Fruit fly (Drosophila melanogaster) whole organism, pupa: ENCODE data around the gene CG8369.

Experiments
- CG10348 ChIP-seq: fragments of 200-800 bp; sonication (Bioruptor generic); IDR thresholded peaks from 2 replicates; pipeline ENCODE4 v1.3.6; 2022; ENCODE audit warnings: missing biosample characterization, missing genetic modification characterization
- CG12605 ChIP-seq: fragments of 200-800 bp; sonication (Bioruptor generic); IDR thresholded peaks from 2 replicates; pipeline ENCODE4 v1.3.6; 2022; ENCODE audit warnings: missing biosample characterization, missing genetic modification characterization
- CG13204 ChIP-seq: fragments of 200-800 bp; sonication (Bioruptor generic); optimal IDR thresholded peaks from 2 replicates; lab custom pipeline; 2018; ENCODE audit warnings: missing biosample characterization, mild to moderate bottlenecking, missing genetic modification characterization, moderate library complexity
- CG14655 ChIP-seq: fragments of 200-800 bp; sonication (Bioruptor generic); optimal IDR thresholded peaks from 3 replicates; lab custom pipeline; 2017; ENCODE audit warnings: mild to moderate bottlenecking, missing biosample characterization, missing genetic modification reagents, missing genetic modification characterization
- CG15710 ChIP-seq: fragments of 200-800 bp; sonication (Bioruptor generic); optimal IDR thresholded peaks from 2 replicates; lab custom pipeline; 2018; ENCODE audit warnings: missing biosample characterization, mild to moderate bottlenecking, missing genetic modification characterization, moderate library complexity
- CG17806 ChIP-seq: fragments of 200-800 bp; sonication (Bioruptor generic); optimal IDR thresholded peaks from 2 replicates; lab custom pipeline; 2018; ENCODE audit warnings: missing biosample characterization, mild to moderate bottlenecking, missing genetic modification characterization, moderate library complexity
- CG32121 ChIP-seq: fragments of 200-800 bp; sonication (Bioruptor generic); IDR thresholded peaks from 2 replicates; pipeline ENCODE4 v1.3.6; 2022; ENCODE audit warnings: missing biosample characterization, missing genetic modification characterization
- CG34367 ChIP-seq: fragments of 200-800 bp; sonication (Bioruptor generic); optimal IDR thresholded peaks from 2 replicates; lab custom pipeline; 2018; ENCODE audit warnings: missing biosample characterization, mild to moderate bottlenecking, missing genetic modification characterization
- CG4496 ChIP-seq: fragments of 200-800 bp; sonication (Bioruptor generic); IDR thresholded peaks from 3 replicates; pipeline ENCODE4 v1.3.6; 2022; ENCODE audit warnings: missing biosample characterization, missing genetic modification characterization
- CG8159 ChIP-seq: fragments of 200-800 bp; sonication (Bioruptor generic); optimal IDR thresholded peaks from 3 replicates; lab custom pipeline; 2018; ENCODE audit warnings: missing biosample characterization, mild to moderate bottlenecking, missing genetic modification characterization, moderate library complexity
- CG8301 ChIP-seq: fragments of 200-800 bp; sonication (Bioruptor generic); optimal IDR thresholded peaks from 2 replicates; lab custom pipeline; 2018; ENCODE audit warnings: missing biosample characterization, mild to moderate bottlenecking, missing genetic modification characterization
- CG9948 ChIP-seq: fragments of 200-800 bp; sonication (Bioruptor generic); optimal IDR thresholded peaks from 2 replicates; lab custom pipeline; 2018; ENCODE audit warnings: missing biosample characterization, mild to moderate bottlenecking, missing genetic modification characterization, moderate library complexity
- D1 ChIP-seq: fragments of 200-800 bp; sonication (Bioruptor generic); optimal IDR thresholded peaks from 2 replicates; lab custom pipeline; 2018; ENCODE audit warnings: missing biosample characterization, mild to moderate bottlenecking, missing genetic modification characterization, moderate library complexity
- EcR ChIP-seq: fragments of 200-800 bp; sonication (Bioruptor generic); optimal IDR thresholded peaks from 3 replicates; lab custom pipeline; 2019; ENCODE audit warnings: missing biosample characterization, missing genetic modification characterization, mild to moderate bottlenecking, moderate library complexity, missing genetic modification reagents
- Ets98B ChIP-seq: fragments of 200-800 bp; sonication (Bioruptor generic); IDR thresholded peaks from 2 replicates; pipeline ENCODE4 v1.3.6; 2022; ENCODE audit warnings: missing biosample characterization, missing genetic modification characterization
- Pif1A ChIP-seq: fragments of 200-800 bp; sonication (Bioruptor generic); optimal IDR thresholded peaks from 3 replicates; lab custom pipeline; 2016; ENCODE audit warnings: missing biosample characterization, missing genetic modification characterization
- Pif1B ChIP-seq: fragments of 200-800 bp; sonication (Bioruptor generic); optimal IDR thresholded peaks from 3 replicates; lab custom pipeline; 2016; ENCODE audit warnings: missing biosample characterization, missing genetic modification characterization
- Snoo ChIP-seq: fragments of 200-800 bp; sonication (Bioruptor generic); optimal IDR thresholded peaks from 3 replicates; lab custom pipeline; 2017; ENCODE audit warnings: missing biosample characterization, mild to moderate bottlenecking, missing genetic modification characterization, inconsistent platforms
- fd96Ca ChIP-seq: fragments of 200-800 bp; sonication (Bioruptor generic); IDR thresholded peaks from 3 replicates; pipeline ENCODE4 v1.3.6; 2022; ENCODE audit warnings: missing biosample characterization, missing genetic modification characterization
- gl ChIP-seq: fragments of 200-800 bp; sonication (Bioruptor generic); optimal IDR thresholded peaks from 2 replicates; lab custom pipeline; 2018; ENCODE audit warnings: missing biosample characterization, mild to moderate bottlenecking, missing genetic modification characterization
- rn ChIP-seq: fragments of 200-800 bp; sonication (Bioruptor generic); IDR thresholded peaks from 2 replicates; pipeline ENCODE4 v1.3.6; 2022; ENCODE audit warnings: missing biosample characterization, missing genetic modification characterization

Gene CG8369

DNA sequence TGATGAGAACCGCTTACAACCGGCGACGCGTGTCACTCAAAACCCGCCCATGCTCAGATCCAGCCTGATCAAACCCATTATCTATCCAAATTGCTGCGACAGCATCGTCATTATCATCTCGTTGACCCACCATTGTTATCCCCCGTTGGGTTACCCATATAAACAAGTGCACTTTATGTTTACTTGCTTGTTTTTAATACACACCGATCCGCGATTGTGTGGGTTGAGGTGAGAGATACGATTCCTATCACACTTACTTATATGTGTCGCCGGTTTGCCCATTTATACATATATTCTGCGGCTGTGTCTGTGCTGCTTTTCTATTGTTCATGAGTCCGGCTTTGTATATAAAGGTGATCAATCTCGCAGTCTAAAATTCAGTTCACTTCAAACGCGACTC is at the start of gene CG8369:
CG8369 (plus strand) TSS at position 386 of the 400 bp plus-strand sequence.
- TF ChIP-seq EcR (GFP tag; lab: Kevin White, UChicago) (peak; percentile 51), CG4496 (GFP tag; lab: Robert Waterston, UW) (no peak), CG14655 (GFP tag; lab: Kevin White, UChicago) (no peak)

DNA sequence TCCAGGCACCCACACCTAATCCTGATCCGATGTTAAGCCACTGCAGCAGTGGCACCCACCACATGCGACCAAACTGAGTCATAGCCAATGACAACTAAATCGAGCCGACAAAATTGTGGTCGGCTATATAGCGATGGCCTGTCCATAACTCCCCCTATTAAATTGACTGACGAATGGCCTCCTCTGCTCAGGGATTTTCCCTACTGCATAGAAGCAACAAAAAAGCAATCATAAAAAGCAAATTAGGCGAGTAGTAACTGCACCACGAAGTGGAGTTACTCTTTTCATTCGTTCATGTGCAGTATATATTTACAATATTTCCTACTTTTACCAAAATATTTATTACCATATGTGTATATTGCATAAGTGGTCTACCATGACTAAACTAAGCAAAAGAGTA is 49.2 kb upstream of the CG8369 start, which contains the start of gene CG13318:
CG13318 (minus strand) TSS at position 101 of the 400 bp plus-strand sequence.
- no peak for TF ChIP-seq CG12605 (GFP tag; lab: Robert Waterston, UW)
- TF ChIP-seq CG4496 (GFP tag; lab: Robert Waterston, UW), result no peak
- no peak for TF ChIP-seq CG9948 (tag; lab: Kevin White, UChicago)
- TF ChIP-seq CG14655 (GFP tag; lab: Kevin White, UChicago), result no peak
- TF ChIP-seq D1 (tag; lab: Kevin White, UChicago), result no peak
- no peak for TF ChIP-seq CG8159 (tag; lab: Kevin White, UChicago)
- no peak for TF ChIP-seq Snoo (tag; lab: Kevin White, UChicago)
- TF ChIP-seq Pif1B (GFP tag; lab: Kevin White, UChicago), result no peak
- no peak for TF ChIP-seq fd96Ca (GFP tag; lab: Robert Waterston, UW)
- no peak for TF ChIP-seq rn
- TF ChIP-seq gl, result no peak
- TF ChIP-seq CG13204, result no peak

DNA sequence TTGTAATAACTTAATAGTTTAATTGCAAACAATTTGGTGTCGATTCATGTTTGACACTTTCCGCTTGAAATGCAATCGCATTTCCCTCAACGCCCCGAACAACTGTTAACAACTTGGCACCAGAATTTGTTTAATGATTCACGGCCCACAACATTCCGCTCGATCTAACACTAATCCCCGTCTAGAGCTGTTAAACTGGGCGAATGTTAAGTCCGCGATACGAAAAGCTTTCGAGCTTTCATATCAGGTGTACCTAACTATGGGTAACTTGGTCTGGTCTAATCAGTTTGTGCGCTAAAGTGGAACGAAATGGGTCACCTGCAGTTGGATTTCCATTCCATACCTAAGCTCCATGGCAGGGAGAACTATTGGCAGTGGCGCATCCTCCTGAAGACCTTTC is 48.7 kb upstream of the CG8369 start, which contains the start of gene CG34301:
CG34301 (plus strand) TSS at position 301 of the 400 bp plus-strand sequence.
- TF ChIP-seq CG4496 (GFP tag; lab: Robert Waterston, UW), result no peak

DNA sequence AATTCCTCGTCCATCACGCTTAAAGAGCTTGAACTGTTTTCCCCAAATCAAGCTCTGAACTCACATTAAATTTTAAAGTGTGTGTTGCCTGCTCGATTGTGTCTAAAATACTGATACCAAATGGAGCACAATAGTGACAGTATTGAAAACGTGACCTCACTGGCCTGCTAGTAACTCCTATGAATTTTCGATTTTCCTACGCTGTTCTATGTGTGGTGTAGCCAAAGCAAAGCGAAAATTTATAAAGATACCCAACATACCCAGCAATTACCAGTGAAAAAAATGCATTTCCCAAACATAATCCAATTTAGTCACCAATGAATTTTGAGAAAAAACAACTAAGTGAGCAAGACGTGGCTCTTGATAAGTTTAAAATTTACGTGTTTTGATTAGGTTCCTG is 42.0 kb upstream of the CG8369 start, which contains the start of gene CG33191:
CG33191 (minus strand) TSS at position 101 of the 400 bp plus-strand sequence.
- TF ChIP-seq CG10348 (no peak), EcR (GFP tag; lab: Kevin White, UChicago) (no peak), Pif1B (GFP tag; lab: Kevin White, UChicago) (no peak), CG9948 (tag; lab: Kevin White, UChicago) (no peak), CG14655 (GFP tag; lab: Kevin White, UChicago) (no peak), Pif1A (GFP tag; lab: Kevin White, UChicago) (no peak), CG4496 (GFP tag; lab: Robert Waterston, UW) (no peak), Snoo (tag; lab: Kevin White, UChicago) (no peak), rn (no peak), CG34367 (tag; lab: Kevin White, UChicago) (no peak), CG13204 (no peak), CG32121 (no peak), CG15710 (tag; lab: Kevin White, UChicago) (no peak), CG8301 (no peak)

DNA sequence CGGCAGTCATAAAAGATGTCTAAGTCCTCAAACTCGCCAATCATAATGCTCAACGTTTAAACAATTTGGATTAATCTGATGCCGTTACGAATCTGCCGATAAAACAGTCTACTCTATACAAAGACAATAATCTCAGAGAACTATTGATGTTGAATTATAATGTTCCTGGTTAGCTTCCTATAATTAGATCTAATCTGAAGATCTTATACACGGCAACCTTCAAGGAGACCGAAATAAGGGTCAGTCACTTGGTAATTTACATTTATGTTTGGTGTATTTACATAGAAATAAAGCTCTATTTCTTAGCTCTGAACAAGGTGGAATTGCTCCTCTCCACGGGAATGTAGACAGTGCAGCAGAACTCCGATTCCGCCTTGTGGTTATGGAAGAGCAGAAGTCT is 41.1 kb upstream of the CG8369 start, which contains the start of gene CG33189:
CG33189 (minus strand) TSS at position 101 of the 400 bp plus-strand sequence.
- TF ChIP-seq Pif1B (GFP tag; lab: Kevin White, UChicago) (no peak), CG15710 (tag; lab: Kevin White, UChicago) (no peak), CG14655 (GFP tag; lab: Kevin White, UChicago) (no peak), rn (no peak), gl (no peak), CG17806 (no peak), CG32121 (no peak), CG34367 (tag; lab: Kevin White, UChicago) (no peak), EcR (GFP tag; lab: Kevin White, UChicago) (no peak), CG10348 (no peak), CG8159 (tag; lab: Kevin White, UChicago) (no peak), CG9948 (tag; lab: Kevin White, UChicago) (no peak), CG13204 (no peak), CG8301 (no peak), D1 (tag; lab: Kevin White, UChicago) (no peak)
- TF ChIP-seq, all 21 proteins: peak for 0

DNA sequence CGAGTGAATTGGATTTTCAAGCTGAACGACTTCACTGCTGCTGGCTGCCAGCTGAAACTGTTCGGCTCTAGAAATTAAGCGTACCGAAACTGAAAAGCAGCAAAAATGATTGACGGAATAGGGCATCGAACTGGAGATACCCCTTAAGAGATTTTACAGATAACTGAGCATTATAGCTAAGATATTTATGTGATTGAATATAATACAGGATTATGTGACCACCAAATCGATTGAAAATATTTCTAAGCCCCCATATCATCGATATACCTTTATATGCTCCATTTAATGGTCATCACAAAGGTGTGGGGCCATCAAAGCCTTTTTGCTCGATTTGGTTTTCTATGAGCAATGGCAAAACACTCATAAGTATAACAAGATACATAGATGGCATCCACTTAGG is 37.0 kb upstream of the CG8369 start:
- TF ChIP-seq Snoo (tag; lab: Kevin White, UChicago), result no peak
- TF ChIP-seq CG10348, result peak; percentile 10; the same call in 1 of the 2 replicates
- peak; percentile 85 for TF ChIP-seq CG4496 (GFP tag; lab: Robert Waterston, UW)
- no peak for TF ChIP-seq CG8301
- TF ChIP-seq rn, result peak; percentile 47; the same call in 1 of the 2 replicates
- TF ChIP-seq Pif1A (GFP tag; lab: Kevin White, UChicago), result no peak
- peak; percentile 73 for TF ChIP-seq Ets98B (GFP tag; lab: Robert Waterston, UW)
- TF ChIP-seq CG34367 (tag; lab: Kevin White, UChicago), result no peak
- TF ChIP-seq CG15710 (tag; lab: Kevin White, UChicago), result no peak
- TF ChIP-seq Pif1B (GFP tag; lab: Kevin White, UChicago), result no peak
- peak; percentile 62; the same call in 2 of the 3 replicates for TF ChIP-seq fd96Ca (GFP tag; lab: Robert Waterston, UW)
- TF ChIP-seq D1 (tag; lab: Kevin White, UChicago), result no peak
- no peak for TF ChIP-seq CG13204
- no peak for TF ChIP-seq CG17806
- TF ChIP-seq CG8159 (tag; lab: Kevin White, UChicago), result no peak
- no peak for TF ChIP-seq EcR (GFP tag; lab: Kevin White, UChicago)
- TF ChIP-seq CG32121, result peak; percentile 80
- no peak for TF ChIP-seq gl
- TF ChIP-seq CG9948 (tag; lab: Kevin White, UChicago), result no peak
- no peak for TF ChIP-seq CG14655 (GFP tag; lab: Kevin White, UChicago)
- 0 out of 2 replicates have a peak, but pooled peaks have one; percentile 24 for TF ChIP-seq CG12605 (GFP tag; lab: Robert Waterston, UW)
- TF ChIP-seq, all 21 proteins: peak for 7
